Fruit fly (Drosophila melanogaster): ENCODE data around the gene Nfs1.

Gene Nfs1

DNA sequence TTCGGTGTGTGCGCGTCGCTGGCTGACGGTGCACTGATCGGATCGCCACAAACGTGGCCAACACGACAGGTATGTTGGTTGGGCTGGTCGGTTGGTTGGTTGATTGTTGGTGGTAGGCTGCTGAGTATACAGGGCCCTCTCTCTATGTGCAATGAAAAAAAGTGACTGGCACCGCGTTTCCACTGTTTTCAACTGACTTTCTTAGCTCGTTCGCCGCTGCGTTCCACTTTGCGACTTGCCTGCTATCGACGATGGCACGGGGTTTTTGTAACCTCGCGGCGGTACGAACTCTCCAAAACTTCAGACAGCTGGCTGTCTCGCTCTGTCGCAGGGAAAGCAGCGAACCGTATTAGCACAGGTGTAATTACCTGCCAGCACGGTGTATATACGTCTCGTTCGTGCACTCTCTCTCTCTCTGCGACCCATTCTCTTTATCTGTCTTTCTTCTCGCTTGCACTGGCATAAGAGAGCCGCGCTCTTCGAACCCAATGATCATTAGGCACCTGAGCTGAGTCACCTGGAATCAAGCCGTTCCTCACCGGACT is 28.5 kb upstream of the Nfs1 start (continued):
- peak; percentile 79 for TF ChIP-seq CG12769 (tag; optimal IDR thresholded peaks at IDR 0.05)
- TF ChIP-seq dimm (GFP tag; IDR thresholded peaks at IDR 0.05): no peak
- no peak for TF ChIP-seq salm (tag; optimal IDR thresholded peaks at IDR 0.05)
- TF ChIP-seq nau (GFP tag; optimal IDR thresholded peaks at IDR 0.05): no peak
- TF ChIP-seq CG17829 (tag; optimal IDR thresholded peaks at IDR 0.05): peak; percentile 1
- TF ChIP-seq CG1233 (GFP tag; optimal IDR thresholded peaks at IDR 0.05): no peak
- TF ChIP-seq CG17802 (tag; optimal IDR thresholded peaks at IDR 0.05): no peak
- TF ChIP-seq Bdp1 (GFP tag; optimal IDR thresholded peaks at IDR 0.05): peak; percentile 17
- no peak for TF ChIP-seq az2 (GFP tag; optimal IDR thresholded peaks at IDR 0.05)
- TF ChIP-seq stc (GFP tag; IDR thresholded peaks at IDR 0.05): peak; percentile 40; the same call in 1 of the 2 replicates
- TF ChIP-seq nerfin-1 (tag; optimal IDR thresholded peaks at IDR 0.05): no peak
- peak; percentile 58 for TF ChIP-seq CG1647 (GFP tag; optimal IDR thresholded peaks at IDR 0.05)
- peak; percentile 64 for TF ChIP-seq abd-A (tag; optimal IDR thresholded peaks at IDR 0.05)
- peak; percentile 25; the same call in 1 of the 2 replicates for TF ChIP-seq CG1024 (GFP tag; IDR thresholded peaks at IDR 0.05)
- peak; percentile 72 for TF ChIP-seq oc (tag; optimal IDR thresholded peaks at IDR 0.05)
- peak; percentile 97 for TF ChIP-seq CG10321 (GFP tag; IDR thresholded peaks at IDR 0.05)
- TF ChIP-seq CTCF (GFP tag; optimal IDR thresholded peaks at IDR 0.05): no peak
- TF ChIP-seq tap (tag; optimal IDR thresholded peaks at IDR 0.05): no peak
- TF ChIP-seq CG15011 (GFP tag; optimal IDR thresholded peaks at IDR 0.05): no peak
- no peak for TF ChIP-seq Eip74EF (GFP tag; optimal IDR thresholded peaks at IDR 0.05)
- peak; percentile 15 for TF ChIP-seq Blimp-1 (GFP tag; optimal IDR thresholded peaks at IDR 0.05)
- peak in 1 of 2 experiments; percentile 43 for TF ChIP-seq Hr51 (GFP tag; optimal IDR thresholded peaks at IDR 0.05)

DNA sequence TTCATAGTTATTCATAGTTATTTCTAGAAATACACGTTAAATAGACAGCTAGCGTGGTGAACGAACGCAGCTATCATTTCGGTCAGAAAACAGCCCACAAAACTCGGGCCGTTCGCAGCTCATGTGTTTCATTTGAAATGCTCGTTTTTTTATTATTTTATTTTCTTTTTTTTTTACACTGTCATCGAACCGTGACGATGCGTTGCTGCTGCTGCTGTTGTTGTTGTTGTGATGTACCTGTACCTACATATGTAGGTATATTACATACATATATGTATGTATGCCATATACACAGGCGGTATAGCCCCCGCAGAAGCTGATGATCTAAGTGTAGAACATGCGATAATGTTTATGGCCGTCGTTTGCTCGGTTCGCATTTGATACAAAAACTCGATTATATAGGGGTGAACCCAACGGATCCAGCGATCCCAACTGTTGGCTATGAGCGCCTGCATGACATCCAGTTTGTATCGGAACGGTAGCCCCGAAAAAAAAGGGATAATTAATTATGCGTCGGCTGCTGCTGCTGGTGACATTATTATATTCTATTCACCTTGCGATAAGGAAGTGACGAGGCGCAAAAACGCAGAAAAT is 26.2 kb upstream of the Nfs1 start:
- TF ChIP-seq CG13894 (tag; optimal IDR thresholded peaks at IDR 0.05): peak; percentile 54
- peak; percentile 41; the same call in 1 of the 2 replicates for TF ChIP-seq CG31224 (GFP tag; IDR thresholded peaks at IDR 0.05)
- TF ChIP-seq chinmo (GFP tag; IDR thresholded peaks at IDR 0.05; ENCODE audit: partially characterized antibody): 0 out of 4 replicates have a peak, but pooled peaks have one; percentile 19
- TF ChIP-seq Kr (GFP tag; optimal IDR thresholded peaks at IDR 0.05): peak; percentile 6
- no peak for TF ChIP-seq Usf (GFP tag; optimal IDR thresholded peaks at IDR 0.05)
- TF ChIP-seq gcm (GFP tag; optimal IDR thresholded peaks at IDR 0.05): peak; percentile 77
- no peak for TF ChIP-seq nerfin-2 (GFP tag; IDR thresholded peaks at IDR 0.05; ENCODE audit: partially characterized antibody)
- TF ChIP-seq bsh (GFP tag; optimal IDR thresholded peaks at IDR 0.05): no peak
- no peak for TF ChIP-seq CG5245 (GFP tag; optimal IDR thresholded peaks at IDR 0.05)
- TF ChIP-seq CG4360 (GFP tag; IDR thresholded peaks at IDR 0.05): peak; percentile 85
- TF ChIP-seq cg (GFP tag; optimal IDR thresholded peaks at IDR 0.05): peak; percentile 9
- peak; percentile 31 for TF ChIP-seq cad (GFP tag; optimal IDR thresholded peaks at IDR 0.05)
- no peak for TF ChIP-seq Med (GFP tag)
- no peak for TF ChIP-seq NFAT (GFP tag; IDR thresholded peaks at IDR 0.05)
- peak; percentile 5 for TF ChIP-seq B-H2 (GFP tag; optimal IDR thresholded peaks at IDR 0.05)
- peak; percentile 44 for TF ChIP-seq sens (GFP tag)
- peak; percentile 23 for TF ChIP-seq odd (GFP tag; optimal IDR thresholded peaks at IDR 0.05)
- peak; percentile 11 for TF ChIP-seq pros (GFP tag; optimal IDR thresholded peaks at IDR 0.05)
- peak; percentile 91 for TF ChIP-seq CG2199 (GFP tag; IDR thresholded peaks at IDR 0.05)
- TF ChIP-seq Scr (GFP tag; IDR thresholded peaks at IDR 0.05; ENCODE audit: partially characterized antibody): no peak
- TF ChIP-seq grn (GFP tag; optimal IDR thresholded peaks at IDR 0.05): peak; percentile 34
- no peak for TF ChIP-seq Gug (GFP tag; IDR thresholded peaks at IDR 0.05)

All from whole organism, embryonic.